Worm (Caenorhabditis elegans): ENCODE measurements around the gene clh-5.
A peak's percentile ranks its signal among the peaks of the same experiment; 100 is the strongest.

- TF ChIP-seq Y56A3A.18 (GFP tag; IDR thresholded peaks at IDR 0.05) (no peak), xnd-1 (tag; optimal IDR thresholded peaks at IDR 0.05) (no peak), ceh-27 (GFP tag; optimal IDR thresholded peaks at IDR 0.05) (peak; percentile 11), efl-1 (GFP tag; optimal IDR thresholded peaks at IDR 0.05) (no peak), sdz-38 (tag; optimal IDR thresholded peaks at IDR 0.05) (no peak), ekl-4 (GFP tag; IDR thresholded peaks at IDR 0.05) (no peak), F39B2.1 (GFP tag; IDR thresholded peaks at IDR 0.05) (no peak), pha-4 (tag; optimal IDR thresholded peaks at IDR 0.05) (no peak)
Measured at ce11 chrII:9128132-9128531, 29.7 kb upstream of the clh-5 start.
